Worm (Caenorhabditis elegans) whole organism, L4/young adult: ENCODE measurements around the gene spe-49.

Source experiments
- W03F9.2 ChIP-seq: fragments of 150-350 bp; optimal IDR thresholded peaks from 2 replicates; lab custom pipeline; 2014; ENCODE audit warnings: missing biosample characterization, missing genetic modification characterization
- dao-5 ChIP-seq: sonication (generic microtip); optimal IDR thresholded peaks from 2 replicates; lab custom pipeline; 2016; ENCODE audit warnings: missing genotype, missing genetic modification characterization, moderate library complexity, missing compliant biosample characterization
- him-1 ChIP-seq: sonication (generic microtip); optimal IDR thresholded peaks from 2 replicates; lab custom pipeline; 2016; ENCODE audit warnings: missing genotype, missing genetic modification reagents, missing genetic modification characterization, missing compliant biosample characterization

The spe-49 gene

ce11 chrV:6278117-6279081 is 2.8 kb upstream of the spe-49 start, which contains the start of gene fil-2:
Gene fil-2 (plus strand): TSS chrV:6279031.
- TF ChIP-seq dao-5 (tag; lab: Kevin White, UChicago) (no peak), him-1 (no peak), W03F9.2 (tag; lab: Kevin White, UChicago) (no peak)

ce11 chrV:6280067-6280466 is 1.1 kb upstream of the spe-49 start:
- TF ChIP-seq W03F9.2 (tag; lab: Kevin White, UChicago) (no peak), dao-5 (tag; lab: Kevin White, UChicago) (no peak), him-1 (no peak)

DNA sequence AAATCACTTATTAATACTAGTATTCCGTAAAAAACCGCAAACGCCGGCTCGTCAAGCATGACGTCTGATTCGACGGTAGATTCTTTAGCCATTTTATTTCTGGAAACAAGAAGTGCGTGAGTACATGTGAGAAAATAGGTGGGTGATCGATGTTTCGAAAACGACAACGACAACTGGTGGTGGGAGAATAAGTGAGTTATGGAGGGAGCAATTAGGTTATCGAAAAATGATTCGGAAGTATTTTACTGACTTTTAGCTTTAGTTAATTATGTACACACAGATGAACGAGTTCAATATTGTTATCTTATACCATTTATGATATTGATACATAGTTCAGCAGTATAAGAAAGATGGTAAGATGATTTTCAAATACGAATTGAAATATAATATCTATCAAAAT is 5.2 kb downstream of the spe-49 start, which contains the start of gene srn-1:
Gene srn-1 (minus strand): TSS at position 101 of the 400 bp plus-strand sequence.
- TF ChIP-seq him-1 (no peak), W03F9.2 (tag; lab: Kevin White, UChicago) (no peak), dao-5 (tag; lab: Kevin White, UChicago) (no peak)

DNA sequence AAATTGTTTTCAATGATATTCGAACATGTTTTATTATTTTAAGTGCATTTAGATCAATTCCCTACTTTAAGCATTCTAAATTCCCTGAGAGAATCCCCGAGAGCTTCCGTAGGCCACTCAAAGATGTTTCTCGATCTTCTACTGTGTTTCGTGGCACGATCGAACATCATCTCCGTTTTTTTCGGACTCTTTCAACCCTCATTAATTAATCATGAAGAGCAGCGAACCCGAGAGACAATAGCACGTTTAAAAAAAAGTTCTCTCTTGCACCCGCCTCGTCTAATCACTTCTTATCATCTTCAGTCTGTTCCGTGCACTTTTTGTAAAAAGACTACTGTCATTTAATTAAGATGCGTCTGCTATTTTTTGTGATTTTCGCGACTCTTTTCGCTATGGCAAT is 7.4 kb downstream of the spe-49 start, which contains the start of gene K12B6.11:
Gene K12B6.11 (plus strand): TSS at position 301 of the 400 bp plus-strand sequence.
- TF ChIP-seq dao-5 (tag; lab: Kevin White, UChicago) (no peak), him-1 (no peak), W03F9.2 (tag; lab: Kevin White, UChicago) (no peak)

- TF ChIP-seq dao-5 (tag; lab: Kevin White, UChicago) (no peak), W03F9.2 (tag; lab: Kevin White, UChicago) (no peak), him-1 (no peak)
These were observed 10.1 kb downstream of the spe-49 start for ce11 chrV:6291301-6291700.

- TF ChIP-seq him-1, result no peak
- TF ChIP-seq dao-5 (tag; lab: Kevin White, UChicago), result no peak
- no peak for TF ChIP-seq W03F9.2 (tag; lab: Kevin White, UChicago)
These were observed 11.2 kb downstream of the spe-49 start, which contains the start of gene K12B6.9 for ce11 chrV:6292401-6292800. Gene K12B6.9 (minus strand): TSS chrV:6292666.

- TF ChIP-seq dao-5 (tag; lab: Kevin White, UChicago) (no peak), him-1 (no peak), W03F9.2 (tag; lab: Kevin White, UChicago) (no peak)
These were observed 19.9 kb downstream of the spe-49 start for ce11 chrV:6301046-6301445.

- TF ChIP-seq dao-5 (tag; lab: Kevin White, UChicago) (no peak), W03F9.2 (tag; lab: Kevin White, UChicago) (no peak), him-1 (no peak)
These were observed 21.3 kb downstream of the spe-49 start for ce11 chrV:6302465-6302864.

DNA sequence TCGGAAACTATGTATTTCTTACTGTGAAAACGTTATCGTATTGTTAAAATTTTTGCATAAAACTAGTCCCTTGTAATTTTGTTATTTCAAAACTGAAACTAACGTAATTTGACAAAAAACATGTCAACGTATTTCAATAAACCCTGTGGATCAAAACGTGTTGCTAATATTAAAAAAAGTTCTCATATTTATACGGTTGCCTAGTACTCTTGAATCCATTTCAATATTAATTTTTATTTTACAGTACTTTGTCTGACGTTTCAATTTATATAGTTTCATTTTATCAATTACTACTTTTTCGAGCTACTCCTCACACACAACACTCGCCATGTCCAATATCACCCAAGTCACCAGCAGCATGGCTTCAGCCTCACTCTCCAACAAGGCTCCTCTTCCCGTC is 22.3 kb downstream of the spe-49 start, which contains the start of gene sago-1:
Gene sago-1 (plus strand): TSS at position 301 of the 400 bp plus-strand sequence.
- no peak for TF ChIP-seq W03F9.2 (tag; lab: Kevin White, UChicago)
- no peak for TF ChIP-seq him-1
- no peak for TF ChIP-seq dao-5 (tag; lab: Kevin White, UChicago)

DNA sequence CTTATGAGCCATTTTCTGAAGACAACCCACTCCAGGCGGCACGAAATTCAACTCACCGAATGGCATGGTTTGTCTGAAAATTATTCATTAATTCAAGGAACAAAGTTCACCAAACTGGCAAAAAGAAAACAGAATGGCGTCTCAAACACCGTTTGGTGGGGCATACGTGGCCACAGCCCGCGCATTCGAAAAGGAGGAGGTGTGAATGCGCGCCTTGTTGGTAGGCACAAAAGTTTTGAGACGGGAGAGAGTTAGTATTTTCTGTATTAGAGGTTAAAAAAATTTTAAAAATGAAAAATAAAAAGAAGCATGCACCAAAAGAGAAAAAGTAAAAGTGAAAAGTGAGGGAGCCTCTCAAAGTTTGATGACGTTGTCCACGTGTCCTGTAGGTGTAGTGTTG is 30.8 kb downstream of the spe-49 start:
- TF ChIP-seq dao-5 (tag; lab: Kevin White, UChicago) (no peak), him-1 (no peak), W03F9.2 (tag; lab: Kevin White, UChicago) (no peak)

DNA sequence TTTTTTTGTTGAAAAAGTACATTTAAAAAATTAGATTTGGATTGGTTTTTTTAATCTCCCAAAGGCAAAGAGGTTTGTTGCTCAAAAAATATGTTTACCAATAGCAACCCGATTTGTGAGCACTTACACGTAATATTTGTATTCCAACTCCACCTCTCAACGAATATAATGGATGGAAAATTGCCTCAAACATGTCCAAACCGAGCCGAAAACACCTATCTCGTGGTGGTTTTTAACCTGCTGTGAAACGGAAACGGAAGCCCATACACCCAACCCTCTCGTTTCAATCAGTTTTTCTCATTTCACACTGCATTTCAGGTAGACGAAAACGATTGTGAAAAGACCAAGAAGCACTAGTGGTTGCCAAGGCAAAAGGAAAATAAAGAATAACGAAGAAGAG is 35.5 kb downstream of the spe-49 start, which contains the start of gene cest-24:
Gene cest-24 (plus strand): TSS at position 301 of the 400 bp plus-strand sequence.
- TF ChIP-seq dao-5 (tag; lab: Kevin White, UChicago) (no peak), W03F9.2 (tag; lab: Kevin White, UChicago) (no peak), him-1 (no peak)

- TF ChIP-seq him-1 (no peak), dao-5 (tag; lab: Kevin White, UChicago) (no peak), W03F9.2 (tag; lab: Kevin White, UChicago) (no peak)
These were observed 36.8 kb downstream of the spe-49 start for ce11 chrV:6317928-6318327.

DNA sequence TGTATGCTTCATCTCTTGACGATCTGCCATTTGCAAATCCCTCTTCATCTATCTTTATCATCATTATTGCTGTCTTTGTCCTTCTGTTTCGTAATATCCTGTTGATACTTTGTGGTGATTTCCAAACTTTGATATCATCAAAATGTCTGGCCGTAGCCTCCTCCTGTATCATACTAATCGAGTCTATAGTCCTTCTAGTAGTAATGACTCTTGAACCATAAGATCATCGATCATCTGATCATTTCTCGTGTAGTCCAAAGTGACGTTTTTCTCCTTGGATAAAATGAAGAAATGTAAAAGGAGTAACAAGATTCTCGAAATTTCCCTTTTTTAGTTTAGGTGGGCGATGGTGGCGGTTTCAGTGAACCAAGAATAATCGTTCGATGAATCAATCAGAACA is 38.2 kb downstream of the spe-49 start:
- TF ChIP-seq W03F9.2 (tag; lab: Kevin White, UChicago) (no peak), dao-5 (tag; lab: Kevin White, UChicago) (no peak), him-1 (no peak)

DNA sequence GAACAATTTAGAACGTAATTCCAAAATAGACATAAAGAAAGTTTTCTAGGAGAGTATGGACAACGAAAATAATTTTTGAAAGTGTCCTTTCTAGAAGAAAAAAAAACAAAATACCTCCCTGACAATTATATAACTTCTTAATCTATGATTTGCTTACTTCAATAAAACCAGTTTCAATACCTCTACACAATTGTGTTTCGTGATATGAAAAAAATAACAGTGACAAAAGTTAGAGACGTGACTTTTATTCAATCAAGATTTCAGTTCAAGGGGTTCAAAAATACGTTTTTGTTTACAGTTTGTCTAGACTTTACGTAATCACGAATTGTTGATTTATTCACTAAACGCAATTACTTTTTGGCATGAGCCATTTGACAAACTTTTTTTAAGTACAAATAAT is 40.1 kb downstream of the spe-49 start:
- TF ChIP-seq him-1 (no peak), W03F9.2 (tag; lab: Kevin White, UChicago) (no peak), dao-5 (tag; lab: Kevin White, UChicago) (no peak)
